In the genomic region with DNA sequence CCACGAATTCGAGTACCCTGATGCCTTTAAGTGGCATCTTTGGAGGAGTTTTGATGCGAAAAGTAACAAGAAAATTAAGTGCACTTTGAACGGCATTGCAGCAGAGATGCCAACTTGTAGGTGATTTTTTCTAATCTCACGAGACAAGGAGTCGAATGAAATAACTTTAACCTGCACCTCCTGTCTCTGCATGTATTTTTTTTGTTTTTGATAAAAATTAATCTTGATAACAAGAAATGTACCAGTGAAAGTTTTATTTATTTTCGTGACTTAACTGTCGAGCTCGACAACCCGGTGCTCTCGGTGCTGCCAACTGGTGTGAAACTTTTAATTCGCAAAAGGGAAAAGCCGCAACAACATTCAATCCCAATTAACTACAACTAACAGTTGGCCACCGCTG, we compare ENCODE assay signal across 1 fruit fly cellular context.
A peak's percentile ranks its signal among the peaks of the same experiment; 100 is the strongest.
TF ChIP-seq lines count a peak whose summit lies in the region.

TSS of gene Amacr (minus strand) at position 182 of the 400 bp plus-strand sequence.
TSS of gene Ns4 (plus strand) at position 317 of the 400 bp plus-strand sequence.

TF ChIP-seq in whole organism, embryonic, 481 proteins besides CTCF, POLR2A, EP300 and RAD21 (continued from another document):
- peak; percentile 73 for TF ChIP-seq Rfx (GFP tag; IDR thresholded peaks at IDR 0.05; lab: Robert Waterston, UW)
- TF ChIP-seq tgo (GFP tag; IDR thresholded peaks at IDR 0.05; lab: Robert Waterston, UW), result peak; percentile 50
- TF ChIP-seq croc (GFP tag; conservative IDR thresholded peaks at IDR 0.05; lab: Robert Waterston, UW), result no peak
- peak; percentile 45 for TF ChIP-seq CG14710 (tag; optimal IDR thresholded peaks at IDR 0.05; lab: Kevin White, UChicago)
- 0 out of 2 replicates have a peak, but pooled peaks have one; percentile 22 for TF ChIP-seq unc-4 (GFP tag; IDR thresholded peaks at IDR 0.05; lab: Robert Waterston, UW; ENCODE audit: partially characterized antibody)
- no peak for TF ChIP-seq CG1603 (tag; optimal IDR thresholded peaks at IDR 0.05; lab: Kevin White, UChicago)
- peak; percentile 36 for TF ChIP-seq CG2116 (GFP tag; optimal IDR thresholded peaks at IDR 0.05; lab: Kevin White, UChicago)
- TF ChIP-seq CG11723 (GFP tag; optimal IDR thresholded peaks at IDR 0.05; lab: Kevin White, UChicago), result no peak
- TF ChIP-seq pita (GFP tag; optimal IDR thresholded peaks at IDR 0.05; lab: Kevin White, UChicago), result no peak
- TF ChIP-seq CG15073 (GFP tag; optimal IDR thresholded peaks at IDR 0.05; lab: Kevin White, UChicago), result no peak
- TF ChIP-seq org-1 (GFP tag; optimal IDR thresholded peaks at IDR 0.05; lab: Kevin White, UChicago), result no peak
- TF ChIP-seq Deaf1 (tag; optimal IDR thresholded peaks at IDR 0.05; lab: Kevin White, UChicago), result no peak
- TF ChIP-seq slbo (GFP tag; IDR thresholded peaks at IDR 0.05; lab: Robert Waterston, UW), result peak; percentile 78
- TF ChIP-seq CG8388 (GFP tag; optimal IDR thresholded peaks at IDR 0.05; lab: Kevin White, UChicago), result no peak
- peak; percentile 58 for TF ChIP-seq YL-1 (GFP tag; optimal IDR thresholded peaks at IDR 0.05; lab: Kevin White, UChicago)
- TF ChIP-seq otp (GFP tag; IDR thresholded peaks at IDR 0.05; lab: Robert Waterston, UW), result no peak
- no peak for TF ChIP-seq Hey (tag; optimal IDR thresholded peaks at IDR 0.05; lab: Kevin White, UChicago)
- no peak for TF ChIP-seq CG14667 (GFP tag; IDR thresholded peaks at IDR 0.05; lab: Robert Waterston, UW)
- no peak for TF ChIP-seq cwo (GFP tag; optimal IDR thresholded peaks at IDR 0.05; lab: Kevin White, UChicago)
- no peak for TF ChIP-seq z (GFP tag; IDR thresholded peaks at IDR 0.05; lab: Robert Waterston, UW)
- TF ChIP-seq fd102C (GFP tag; optimal IDR thresholded peaks at IDR 0.05; lab: Kevin White, UChicago), result no peak
- no peak for TF ChIP-seq Nf-YA (GFP tag; IDR thresholded peaks at IDR 0.05; lab: Robert Waterston, UW)
- no peak for TF ChIP-seq CG2875 (GFP tag; optimal IDR thresholded peaks at IDR 0.05; lab: Kevin White, UChicago)
- peak; percentile 53 for TF ChIP-seq tin (GFP tag; optimal IDR thresholded peaks at IDR 0.05; lab: Kevin White, UChicago)
- peak; percentile 18 for TF ChIP-seq Mes4 (GFP tag; optimal IDR thresholded peaks at IDR 0.05; lab: Kevin White, UChicago)
- TF ChIP-seq CG10147 (GFP tag; optimal IDR thresholded peaks at IDR 0.05; lab: Kevin White, UChicago), result no peak
- peak; percentile 15; the same call in 1 of the 2 replicates for TF ChIP-seq ap (GFP tag; IDR thresholded peaks at IDR 0.05; lab: Robert Waterston, UW)
- TF ChIP-seq CG18011 (GFP tag; optimal IDR thresholded peaks at IDR 0.05; lab: Kevin White, UChicago), result peak; percentile 40
- peak; percentile 28 for TF ChIP-seq CrebB (tag; optimal IDR thresholded peaks at IDR 0.05; lab: Kevin White, UChicago)
- TF ChIP-seq CG12744 (GFP tag; optimal IDR thresholded peaks at IDR 0.05; lab: Kevin White, UChicago), result no peak
- TF ChIP-seq Atf6 (GFP tag; IDR thresholded peaks at IDR 0.05; lab: Robert Waterston, UW), result peak; percentile 11; the same call in 1 of the 2 replicates
- TF ChIP-seq CG7271 (tag; optimal IDR thresholded peaks at IDR 0.05; lab: Kevin White, UChicago), result no peak
- no peak for TF ChIP-seq CG32767 (GFP tag; IDR thresholded peaks at IDR 0.05; lab: Robert Waterston, UW)
- TF ChIP-seq NFAT (GFP tag; IDR thresholded peaks at IDR 0.05; lab: Robert Waterston, UW), result no peak
- TF ChIP-seq zf30C (GFP tag; optimal IDR thresholded peaks at IDR 0.05; lab: Kevin White, UChicago), result no peak
- TF ChIP-seq btn (GFP tag; optimal IDR thresholded peaks at IDR 0.05; lab: Kevin White, UChicago), result no peak
- no peak for TF ChIP-seq peb (GFP tag; IDR thresholded peaks at IDR 0.05; lab: Robert Waterston, UW)
- peak; percentile 44 for TF ChIP-seq pzg (GFP tag; optimal IDR thresholded peaks at IDR 0.05; lab: Kevin White, UChicago)
- TF ChIP-seq Fer1 (GFP tag; optimal IDR thresholded peaks at IDR 0.05; lab: Kevin White, UChicago), result no peak
- peak; percentile 48 for TF ChIP-seq twi (tag; optimal IDR thresholded peaks at IDR 0.05; lab: Kevin White, UChicago)
- no peak for TF ChIP-seq gsb (GFP tag; IDR thresholded peaks at IDR 0.05; lab: Robert Waterston, UW)
- TF ChIP-seq danr (GFP tag; IDR thresholded peaks at IDR 0.05; lab: Robert Waterston, UW), result no peak
- TF ChIP-seq Hr39 (optimal IDR thresholded peaks at IDR 0.05; lab: Kevin White, UChicago), result no peak
- TF ChIP-seq Asciz (GFP tag; optimal IDR thresholded peaks at IDR 0.05; lab: Kevin White, UChicago), result no peak
- TF ChIP-seq CG10462 (GFP tag; optimal IDR thresholded peaks at IDR 0.05; lab: Kevin White, UChicago), result no peak
- peak; percentile 48 for TF ChIP-seq CG9727 (GFP tag; optimal IDR thresholded peaks at IDR 0.05; lab: Kevin White, UChicago)
- no peak for TF ChIP-seq Awh (GFP tag; IDR thresholded peaks at IDR 0.05; lab: Robert Waterston, UW)
- TF ChIP-seq B-H2 (GFP tag; optimal IDR thresholded peaks at IDR 0.05; lab: Kevin White, UChicago), result peak; percentile 21
- TF ChIP-seq odd (GFP tag; optimal IDR thresholded peaks at IDR 0.05; lab: Kevin White, UChicago), result peak; percentile 28
- TF ChIP-seq Dfd (GFP tag; optimal IDR thresholded peaks at IDR 0.05; lab: Kevin White, UChicago), result no peak
- no peak for TF ChIP-seq aop (GFP tag; IDR thresholded peaks at IDR 0.05; lab: Robert Waterston, UW)
- TF ChIP-seq Oli (tag; optimal IDR thresholded peaks at IDR 0.05; lab: Kevin White, UChicago), result peak; percentile 38
